Worm (Caenorhabditis elegans): ENCODE measurements around the gene F58A6.1.

Gene F58A6.1

ce11 chrII:5101701-5102100, 41.0 kb upstream of the F58A6.1 start, which contains the start of the genes idpb-3 and idpb-1:
idpb-3 (minus strand) TSS chrII:5101801.
idpb-1 (plus strand) TSS chrII:5101984.
- TF ChIP-seq ces-1 (GFP tag; optimal IDR thresholded peaks at IDR 0.05) (no peak), nhr-71 (tag; optimal IDR thresholded peaks at IDR 0.05) (no peak), nhr-20 (tag; optimal IDR thresholded peaks at IDR 0.05) (no peak), efl-1 (optimal IDR thresholded peaks at IDR 0.05) (no peak), efl-1 (GFP tag; optimal IDR thresholded peaks at IDR 0.05 in 1 of 2) (peak in 1 of 2 experiments; percentile 53), alr-1 (tag; optimal IDR thresholded peaks at IDR 0.05; ENCODE audit: borderline replicate concordance) (no peak)

DNA sequence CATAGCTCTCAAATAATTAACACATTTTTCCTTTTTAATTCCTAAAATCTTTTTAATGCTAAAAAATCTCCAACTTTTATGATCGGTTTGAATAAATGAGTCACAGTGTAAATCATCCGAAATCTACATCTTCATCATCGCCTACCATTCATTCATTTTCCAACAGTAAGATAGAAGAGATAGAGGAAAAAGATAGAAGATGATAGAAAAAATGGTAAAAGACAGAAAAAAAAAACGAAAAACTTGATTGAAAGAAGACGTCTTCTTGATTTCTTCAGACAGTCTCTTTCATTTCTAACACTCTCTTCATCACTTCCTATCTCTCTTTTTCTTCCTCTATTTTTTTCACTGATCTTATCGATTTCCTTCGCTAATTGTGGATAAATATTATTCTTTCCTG, 39.5 kb upstream of the F58A6.1 start:
- TF ChIP-seq hlh-4 (tag; optimal IDR thresholded peaks at IDR 0.05), result no peak
- TF ChIP-seq nhr-85 (tag), result peak; percentile 81
- TF ChIP-seq blmp-1 (tag; optimal IDR thresholded peaks at IDR 0.05), result peak; percentile 48
- peak; percentile 62 for TF ChIP-seq lin-14 (GFP tag; optimal IDR thresholded peaks at IDR 0.05)
- peak in 1 of 3 experiments; percentile 6 for TF ChIP-seq dpl-1 (GFP tag; optimal IDR thresholded peaks at IDR 0.05)

DNA sequence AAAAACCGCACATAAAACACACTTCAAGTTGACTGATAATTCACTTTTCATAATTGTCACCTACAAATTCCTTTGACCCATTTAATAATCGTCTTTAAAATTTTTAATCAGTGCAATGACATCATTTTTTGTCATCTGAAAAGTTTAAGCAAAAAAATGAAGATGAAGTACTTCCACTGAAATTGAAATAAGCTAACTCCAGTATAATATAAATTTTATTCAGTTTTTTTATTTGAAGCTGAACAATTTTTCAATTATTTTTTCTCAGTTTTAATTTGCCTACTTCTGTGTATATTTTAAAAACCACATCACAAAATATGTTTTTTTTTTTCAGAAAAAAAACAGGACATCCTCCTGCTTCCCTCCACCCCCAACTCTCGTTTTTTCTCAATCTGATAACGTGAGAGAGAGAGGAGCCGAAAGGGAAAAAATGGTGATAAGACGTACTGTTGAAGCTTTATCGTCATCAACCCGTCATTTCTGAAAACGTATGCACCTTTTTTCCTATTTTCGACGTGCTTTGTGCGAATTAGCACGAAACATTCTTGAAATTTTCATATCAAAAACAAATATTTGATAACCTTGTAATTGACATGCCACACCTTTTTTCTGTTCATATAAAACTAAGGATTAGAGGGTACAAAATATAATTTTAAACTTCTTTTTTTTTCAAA, 38.8 kb upstream of the F58A6.1 start, which contains the start of the genes C04G6.11 and mpk-2:
TSS of gene C04G6.11 (minus strand) at position 51 of the 674 bp plus-strand sequence.
TSS of gene mpk-2 (plus strand) at position 335 of the 674 bp plus-strand sequence.
- TF ChIP-seq lin-35 (GFP tag; optimal IDR thresholded peaks at IDR 0.05) (peak in 1 of 2 experiments; percentile 9), blmp-1 (tag; optimal IDR thresholded peaks at IDR 0.05) (peak; percentile 12), skn-1 (tag; optimal IDR thresholded peaks at IDR 0.05) (no peak), elt-2 (tag; optimal IDR thresholded peaks at IDR 0.05) (peak; percentile 95), lin-15B (tag; optimal IDR thresholded peaks at IDR 0.05) (no peak), ets-5 (GFP tag; IDR thresholded peaks at IDR 0.05) (no peak)

ce11 chrII:5105020-5105419, 37.7 kb upstream of the F58A6.1 start:
- no peak for TF ChIP-seq lin-39 (tag; optimal IDR thresholded peaks at IDR 0.05)
- peak; percentile 81 for TF ChIP-seq nhr-47 (tag; optimal IDR thresholded peaks at IDR 0.05)
- TF ChIP-seq fkh-8 (tag; optimal IDR thresholded peaks at IDR 0.05), result peak; percentile 68
- peak; percentile 31 for TF ChIP-seq F16B12.6 (tag; optimal IDR thresholded peaks at IDR 0.05)
- peak; percentile 36 for TF ChIP-seq unc-130 (tag; optimal IDR thresholded peaks at IDR 0.05)
- peak; percentile 73 for TF ChIP-seq nhr-71 (tag; optimal IDR thresholded peaks at IDR 0.05)
- peak in 3 of 6 experiments; percentile 15 to 50 (median 19) for TF ChIP-seq elt-3 (tag; optimal IDR thresholded peaks at IDR 0.05)
- no peak for TF ChIP-seq C34B4.2 (tag; optimal IDR thresholded peaks at IDR 0.05)
- no peak for TF ChIP-seq nhr-11 (tag; optimal IDR thresholded peaks at IDR 0.05)
- peak; percentile 76 for TF ChIP-seq fos-1 (tag; optimal IDR thresholded peaks at IDR 0.05)
- TF ChIP-seq Y116A8C.19 (tag; optimal IDR thresholded peaks at IDR 0.05; ENCODE audit: borderline replicate concordance), result no peak
- TF ChIP-seq snpc-4 (tag; optimal IDR thresholded peaks at IDR 0.05), result peak; percentile 37
- TF ChIP-seq skn-1 (tag; optimal IDR thresholded peaks at IDR 0.05), result peak; percentile 84
- peak; percentile 67 to 75 for TF ChIP-seq efl-1 (optimal IDR thresholded peaks at IDR 0.05)
- TF ChIP-seq efl-1 (GFP tag; optimal IDR thresholded peaks at IDR 0.05 in 1 of 2), result peak; percentile 55 to 95
- peak; percentile 70 for TF ChIP-seq rnt-1 (tag; optimal IDR thresholded peaks at IDR 0.05)
- peak; percentile 60 for TF ChIP-seq ama-1 (optimal IDR thresholded peaks at IDR 0.05)
- TF ChIP-seq snu-23 (GFP tag; optimal IDR thresholded peaks at IDR 0.05), result peak; percentile 76
- TF ChIP-seq xbp-1 (tag; optimal IDR thresholded peaks at IDR 0.05), result peak; percentile 58
- TF ChIP-seq zip-4 (GFP tag; optimal IDR thresholded peaks at IDR 0.05), result no peak
- TF ChIP-seq lir-3 (tag; optimal IDR thresholded peaks at IDR 0.05; ENCODE audit: poor library complexity), result peak; percentile 59
- no peak for TF ChIP-seq hlh-17 (GFP tag; optimal IDR thresholded peaks at IDR 0.05; ENCODE audit: borderline replicate concordance)
- TF ChIP-seq fkh-4 (tag; optimal IDR thresholded peaks at IDR 0.05; ENCODE audit: borderline replicate concordance), result no peak
- TF ChIP-seq irx-1 (tag; optimal IDR thresholded peaks at IDR 0.05), result peak; percentile 5
- peak; percentile 68 for TF ChIP-seq nhr-77 (tag; optimal IDR thresholded peaks at IDR 0.05)
- TF ChIP-seq unc-86 (tag; optimal IDR thresholded peaks at IDR 0.05), result peak; percentile 41
- no peak for TF ChIP-seq unc-62 (GFP tag; optimal IDR thresholded peaks at IDR 0.05)
- TF ChIP-seq nhr-237 (tag; optimal IDR thresholded peaks at IDR 0.05), result no peak
- TF ChIP-seq lin-14 (GFP tag; optimal IDR thresholded peaks at IDR 0.05), result peak; percentile 60
- no peak for TF ChIP-seq sup-37 (GFP tag; optimal IDR thresholded peaks at IDR 0.05)
- peak; percentile 38 for TF ChIP-seq jun-1 (tag; optimal IDR thresholded peaks at IDR 0.05)
- no peak for TF ChIP-seq isw-1 (GFP tag; IDR thresholded peaks at IDR 0.05)
- peak; percentile 51 for TF ChIP-seq fkh-10 (GFP tag; optimal IDR thresholded peaks at IDR 0.05)
- TF ChIP-seq ceh-82 (tag; optimal IDR thresholded peaks at IDR 0.05), result peak; percentile 43 to 78 (median 52)
